Fruit fly (Drosophila melanogaster) whole organism, adult: ENCODE data around the gene CG46463.
A peak's percentile ranks its signal among the peaks of the same experiment; 100 is the strongest.

ENCODE experiments used
- CG12768 ChIP-seq: fragments of 200-800 bp; sonication (Bioruptor generic); optimal IDR thresholded peaks from 2 replicates; lab custom pipeline; 2017; ENCODE audit warnings: missing biosample characterization, missing genetic modification characterization, mild to moderate bottlenecking, moderate library complexity, missing genetic modification reagents
- CG14711 ChIP-seq: fragments of 200-800 bp; sonication (Bioruptor generic); optimal IDR thresholded peaks from 2 replicates; lab custom pipeline; 2018; ENCODE audit warnings: missing biosample characterization, mild to moderate bottlenecking, missing genetic modification characterization, moderate library complexity
- CG7045 ChIP-seq: fragments of 200-800 bp; sonication (Bioruptor generic); optimal IDR thresholded peaks from 2 replicates; lab custom pipeline; 2017; ENCODE audit warnings: missing biosample characterization, mild to moderate bottlenecking, missing genetic modification characterization
- Clk ChIP-seq: fragments of 200-800 bp; sonication (Bioruptor generic); optimal IDR thresholded peaks from 2 replicates; lab custom pipeline; 2017; ENCODE audit warnings: missing biosample characterization, missing genetic modification characterization
- Crg-1 ChIP-seq: fragments of 200-800 bp; sonication (Bioruptor generic); optimal IDR thresholded peaks from 2 replicates; lab custom pipeline; 2016; ENCODE audit warnings: missing biosample characterization, missing genetic modification characterization
- Hr96 ChIP-seq: fragments of 200-800 bp; sonication (Bioruptor generic); optimal IDR thresholded peaks from 2 replicates; lab custom pipeline; 2016; ENCODE audit warnings: missing biosample characterization, missing genetic modification characterization
- cnc ChIP-seq, 2 experiments: fragments of >200 bp; optimal IDR thresholded peaks; 2 replicates each; lab custom pipeline; 2017
- ovo ChIP-seq: fragments of 200-800 bp; sonication (Bioruptor generic); optimal IDR thresholded peaks from 2 replicates; lab custom pipeline; 2016; ENCODE audit warnings: missing biosample characterization, missing genetic modification characterization
- pad ChIP-seq: fragments of 200-800 bp; sonication (Bioruptor generic); optimal IDR thresholded peaks from 3 replicates; lab custom pipeline; 2017; ENCODE audit warnings: missing biosample characterization, missing genetic modification characterization, mild to moderate bottlenecking, moderate library complexity, missing genetic modification reagents
- tj ChIP-seq: fragments of 200-800 bp; sonication (Bioruptor generic); optimal IDR thresholded peaks from 3 replicates; lab custom pipeline; 2017; ENCODE audit warnings: missing biosample characterization, mild to moderate bottlenecking, missing genetic modification characterization, moderate library complexity
- toe ChIP-seq: fragments of 200-800 bp; sonication (Bioruptor generic); optimal IDR thresholded peaks from 2 replicates; lab custom pipeline; 2016; ENCODE audit warnings: missing biosample characterization, missing genetic modification characterization

DNA sequence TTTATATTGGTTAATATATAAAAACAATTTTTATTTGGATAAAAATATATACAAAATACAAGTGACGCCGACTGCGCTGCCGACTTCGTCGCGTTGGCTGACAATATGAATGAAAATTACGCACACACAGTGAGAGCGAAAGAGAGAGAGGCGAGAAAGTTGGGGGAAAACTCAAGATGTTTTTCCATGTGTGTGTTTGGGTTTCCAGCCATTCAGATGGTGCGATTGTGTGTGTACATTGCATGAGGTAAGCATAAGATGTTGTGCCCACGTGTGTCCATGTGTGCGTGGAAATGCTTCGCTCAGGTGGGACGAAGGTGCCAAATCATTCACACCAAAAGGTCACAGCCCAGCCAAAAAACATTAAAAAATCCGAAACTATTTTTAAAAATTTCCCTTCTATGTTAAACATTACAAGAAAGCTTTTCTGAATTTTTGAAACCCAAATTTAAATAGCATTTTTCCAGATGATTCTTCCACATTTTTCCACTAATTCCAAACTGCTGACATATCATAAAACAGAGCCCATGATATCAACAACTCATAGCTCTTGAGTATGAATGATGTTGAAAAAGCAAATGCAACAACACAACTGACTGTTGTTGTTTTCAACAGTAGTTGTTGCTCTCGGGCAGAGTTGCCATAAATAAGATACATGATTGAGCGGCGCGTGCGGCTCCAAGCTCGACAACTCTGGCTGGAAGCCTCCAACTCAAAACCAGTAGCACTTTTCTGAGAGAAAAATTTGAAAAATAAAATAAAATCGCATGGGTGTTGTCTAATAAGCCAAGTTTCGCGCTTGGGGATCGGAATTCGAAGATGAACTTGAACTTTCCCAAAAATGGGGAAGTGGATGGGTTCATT is 41.5 kb upstream of the CG46463 start:
- TF ChIP-seq ovo (GFP tag; lab: Kevin White, UChicago): no peak
- no peak for TF ChIP-seq CG12768
- no peak for TF ChIP-seq Hr96 (GFP tag; lab: Kevin White, UChicago)
- TF ChIP-seq toe (GFP tag; lab: Kevin White, UChicago): no peak
- TF ChIP-seq cnc (optimal IDR thresholded peaks at IDR 0.05; lab: Kevin White, UChicago): no peak
- TF ChIP-seq pad: no peak
- TF ChIP-seq CG14711 (tag; lab: Kevin White, UChicago): peak; percentile 91
- TF ChIP-seq Crg-1 (GFP tag; lab: Kevin White, UChicago): no peak
- no peak for TF ChIP-seq tj (GFP tag; lab: Kevin White, UChicago)
- TF ChIP-seq CG7045 (GFP tag; lab: Kevin White, UChicago): no peak
- no peak for TF ChIP-seq Clk (GFP tag; lab: Kevin White, UChicago)
